Fruit fly (Drosophila melanogaster): Measurements from ENCODE around the gene CG10650.

dm6 chr2L:18948065-18948723 lies 47.5 kb downstream of the CG10650 start:
- TF ChIP-seq bab1 (GFP tag; optimal IDR thresholded peaks at IDR 0.05): no peak
- no peak for TF ChIP-seq kay (GFP tag; ENCODE audit: borderline replicate concordance)
- no peak for TF ChIP-seq cnc (optimal IDR thresholded peaks at IDR 0.05)
- no peak for TF ChIP-seq cic (GFP tag; optimal IDR thresholded peaks at IDR 0.05)
- no peak for TF ChIP-seq Mnt (GFP tag; optimal IDR thresholded peaks at IDR 0.05)
- TF ChIP-seq CG1620 (GFP tag; optimal IDR thresholded peaks at IDR 0.05): no peak
